Fruit fly (Drosophila melanogaster): ENCODE data around the gene CG15765.
A peak's percentile ranks its signal among the peaks of the same experiment; 100 is the strongest.

CG15765 gene

dm6 chrX:5786559-5786958 lies 31.8 kb upstream of the CG15765 start (continued):
- TF ChIP-seq Spps (tag; optimal IDR thresholded peaks at IDR 0.05): no peak
- TF ChIP-seq pan (optimal IDR thresholded peaks at IDR 0.05): no peak
- TF ChIP-seq pan (GFP tag; optimal IDR thresholded peaks at IDR 0.05 in 1 of 2, IDR thresholded peaks at IDR 0.05 in 1 of 2): peak in 1 of 2 experiments; percentile 52
- TF ChIP-seq wek (GFP tag; optimal IDR thresholded peaks at IDR 0.05): no peak
- TF ChIP-seq Sry-δ (GFP tag; optimal IDR thresholded peaks at IDR 0.05): no peak
- TF ChIP-seq CG12299 (tag; optimal IDR thresholded peaks at IDR 0.05): no peak
- TF ChIP-seq Sox102F (GFP tag; optimal IDR thresholded peaks at IDR 0.05): peak; percentile 75
- no peak for TF ChIP-seq usp (GFP tag; optimal IDR thresholded peaks at IDR 0.05)
- TF ChIP-seq Jarid2 (GFP tag; optimal IDR thresholded peaks at IDR 0.05): no peak
- TF ChIP-seq CG10959 (GFP tag; IDR thresholded peaks at IDR 0.05): no peak
- peak; percentile 53; the same call in 1 of the 3 replicates for TF ChIP-seq so (GFP tag; IDR thresholded peaks at IDR 0.05)
- no peak for TF ChIP-seq YL-1 (GFP tag; optimal IDR thresholded peaks at IDR 0.05)
- no peak for TF ChIP-seq Stat92E (GFP tag; optimal IDR thresholded peaks at IDR 0.05)
- TF ChIP-seq org-1 (GFP tag; optimal IDR thresholded peaks at IDR 0.05): peak; percentile 1
- TF ChIP-seq Scr (GFP tag; IDR thresholded peaks at IDR 0.05; ENCODE audit: partially characterized antibody): no peak
- TF ChIP-seq sug (tag; optimal IDR thresholded peaks at IDR 0.05): no peak
- no peak for TF ChIP-seq CG6254 (GFP tag; optimal IDR thresholded peaks at IDR 0.05)
- no peak for TF ChIP-seq prd (optimal IDR thresholded peaks at IDR 0.05)
- TF ChIP-seq prd (GFP tag; IDR thresholded peaks at IDR 0.05): peak; percentile 26; the same call in 1 of the 3 replicates
- no peak for TF ChIP-seq nerfin-1 (tag; optimal IDR thresholded peaks at IDR 0.05)
- TF ChIP-seq HLHmδ (GFP tag; optimal IDR thresholded peaks at IDR 0.05): no peak
- no peak for TF ChIP-seq CG7271 (tag; optimal IDR thresholded peaks at IDR 0.05)
- no peak for TF ChIP-seq Nf-YC (tag; optimal IDR thresholded peaks at IDR 0.05)
- no peak for TF ChIP-seq CG10979 (tag; optimal IDR thresholded peaks at IDR 0.05)
- no peak for TF ChIP-seq ato (GFP tag; IDR thresholded peaks at IDR 0.05; ENCODE audit: partially characterized antibody)
- no peak for TF ChIP-seq CTCF (GFP tag; optimal IDR thresholded peaks at IDR 0.05)
- TF ChIP-seq HHEX (GFP tag; optimal IDR thresholded peaks at IDR 0.05): no peak
- TF ChIP-seq CG13424 (tag; optimal IDR thresholded peaks at IDR 0.05): peak; percentile 45
- no peak for TF ChIP-seq TFAM (GFP tag; optimal IDR thresholded peaks at IDR 0.05)
- no peak for TF ChIP-seq CG13624 (GFP tag; optimal IDR thresholded peaks at IDR 0.05)
- TF ChIP-seq Xrp1 (GFP tag; IDR thresholded peaks at IDR 0.05): peak; percentile 34; the same call in 1 of the 2 replicates
- TF ChIP-seq Fer3 (tag; optimal IDR thresholded peaks at IDR 0.05): no peak
- TF ChIP-seq ttk (GFP tag; IDR thresholded peaks at IDR 0.05): 0 out of 2 replicates have a peak, but pooled peaks have one; percentile 26
- no peak for TF ChIP-seq croc (GFP tag; conservative IDR thresholded peaks at IDR 0.05)
- TF ChIP-seq CG15073 (GFP tag; optimal IDR thresholded peaks at IDR 0.05): no peak
- TF ChIP-seq Ssrp (tag; optimal IDR thresholded peaks at IDR 0.05): peak; percentile 10
- TF ChIP-seq nom (GFP tag; optimal IDR thresholded peaks at IDR 0.05): no peak
- TF ChIP-seq cwo (GFP tag; optimal IDR thresholded peaks at IDR 0.05): no peak
- TF ChIP-seq CG43689 (GFP tag; IDR thresholded peaks at IDR 0.05): no peak
- TF ChIP-seq Mes4 (GFP tag; optimal IDR thresholded peaks at IDR 0.05): no peak
- TF ChIP-seq Oaz (GFP tag; IDR thresholded peaks at IDR 0.05): no peak
- TF ChIP-seq Rfx (GFP tag; IDR thresholded peaks at IDR 0.05): 0 out of 2 replicates have a peak, but pooled peaks have one; percentile 21
- TF ChIP-seq grau (tag; optimal IDR thresholded peaks at IDR 0.05): peak; percentile 54
- TF ChIP-seq sr (GFP tag; IDR thresholded peaks at IDR 0.05): no peak
- peak; percentile 48 for TF ChIP-seq CG8924 (tag; optimal IDR thresholded peaks at IDR 0.05)
- peak; percentile 46 for TF ChIP-seq CG7556 (GFP tag; optimal IDR thresholded peaks at IDR 0.05)
- no peak for TF ChIP-seq CG11504 (tag; optimal IDR thresholded peaks at IDR 0.05)
- no peak for TF ChIP-seq BEAF-32 (GFP tag; optimal IDR thresholded peaks at IDR 0.05)
- TF ChIP-seq Hmr (GFP tag; optimal IDR thresholded peaks at IDR 0.05): peak; percentile 4
- TF ChIP-seq NC2α (GFP tag; optimal IDR thresholded peaks at IDR 0.05): no peak
- TF ChIP-seq ash1 (GFP tag; optimal IDR thresholded peaks at IDR 0.05): no peak
